Worm (Caenorhabditis elegans): ENCODE data around the gene eif-3.F.

- peak; percentile 20 for TF ChIP-seq xbp-1 (tag; optimal IDR thresholded peaks at IDR 0.05)
- no peak for TF ChIP-seq hpl-2 (GFP tag; optimal IDR thresholded peaks at IDR 0.05)
- TF ChIP-seq mep-1 (tag; optimal IDR thresholded peaks at IDR 0.05): no peak
- TF ChIP-seq ztf-11 (tag; optimal IDR thresholded peaks at IDR 0.05): no peak
- peak; percentile 55 for TF ChIP-seq nhr-71 (tag; optimal IDR thresholded peaks at IDR 0.05)
- peak; percentile 5 for TF ChIP-seq ztf-4 (tag; optimal IDR thresholded peaks at IDR 0.05)
- TF ChIP-seq nhr-12 (tag; optimal IDR thresholded peaks at IDR 0.05): no peak
These were observed 46.0 kb upstream of the eif-3.F start, which contains the start of gene mtrr-1 for ce11 chrII:9285171-9286025.
